Fruit fly (Drosophila melanogaster): ENCODE data around the gene Pgant6.

DNA sequence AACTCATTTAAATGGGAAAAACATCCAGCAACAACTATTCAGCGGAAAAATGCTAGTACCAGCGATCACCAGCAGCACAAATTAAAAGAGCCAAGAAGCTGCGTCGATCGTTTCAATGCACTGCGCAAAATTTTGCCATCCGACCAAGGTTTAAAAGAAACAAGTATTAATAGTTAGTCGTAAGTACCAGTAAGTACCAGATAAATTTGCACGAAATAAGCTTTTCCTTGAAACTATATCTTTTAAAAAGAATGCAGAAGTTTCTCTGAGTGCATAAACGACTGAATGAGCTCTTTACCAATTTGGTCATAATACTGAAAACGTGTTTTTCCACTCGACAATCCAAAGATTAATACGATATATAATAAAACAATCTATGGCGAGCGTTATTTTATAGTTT, 48.8 kb upstream of the Pgant6 start:
- TF ChIP-seq usp (GFP tag; optimal IDR thresholded peaks at IDR 0.05) (no peak), psq (optimal IDR thresholded peaks at IDR 0.05) (no peak), Dll (optimal IDR thresholded peaks at IDR 0.05) (no peak), pan (optimal IDR thresholded peaks at IDR 0.05) (no peak), CG8478 (optimal IDR thresholded peaks at IDR 0.05) (no peak)

Measured in whole organism.